Worm (Caenorhabditis elegans): ENCODE data around the gene C49C3.21.

The C49C3.21 gene

DNA sequence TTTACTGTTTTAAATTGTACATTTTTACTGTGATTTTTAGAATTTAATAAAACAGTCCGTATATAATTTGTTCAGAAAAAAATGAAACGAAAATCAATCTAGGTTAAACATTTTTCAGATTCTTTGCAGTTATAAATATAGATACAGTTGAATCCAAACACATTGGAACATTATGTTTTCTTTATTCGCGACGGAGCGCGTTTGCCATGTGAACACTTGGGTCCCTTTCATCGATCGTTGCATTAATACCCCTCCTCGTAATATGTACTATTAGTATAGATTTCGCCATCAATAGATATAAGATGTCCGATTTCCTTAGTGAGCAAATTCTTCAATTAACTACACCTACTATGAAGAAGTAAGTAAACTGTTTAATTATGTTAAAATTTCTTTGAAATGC is 7.7 kb upstream of the C49C3.21 start, which contains the start of gene C49C3.8:
Gene C49C3.8, plus strand, starts transcription at position 173 of the 400 bp plus-strand sequence.
- TF ChIP-seq him-1 (tag; optimal IDR thresholded peaks at IDR 0.05) (no peak), dao-5 (tag; optimal IDR thresholded peaks at IDR 0.05) (no peak), W03F9.2 (tag; optimal IDR thresholded peaks at IDR 0.05) (no peak)

ce11 chrIV:17338920-17339510 is 3.8 kb upstream of the C49C3.21 start, which contains the start of gene C49C3.10:
C49C3.10 (minus strand) TSS chrIV:17338970.
- TF ChIP-seq him-1 (tag; optimal IDR thresholded peaks at IDR 0.05) (no peak), dao-5 (tag; optimal IDR thresholded peaks at IDR 0.05) (no peak), W03F9.2 (tag; optimal IDR thresholded peaks at IDR 0.05) (no peak)

ce11 chrIV:17341033-17341432 is 1.7 kb upstream of the C49C3.21 start:
- TF ChIP-seq W03F9.2 (tag; optimal IDR thresholded peaks at IDR 0.05) = no peak
- TF ChIP-seq him-1 (tag; optimal IDR thresholded peaks at IDR 0.05) = no peak
- no peak for TF ChIP-seq dao-5 (tag; optimal IDR thresholded peaks at IDR 0.05)

DNA sequence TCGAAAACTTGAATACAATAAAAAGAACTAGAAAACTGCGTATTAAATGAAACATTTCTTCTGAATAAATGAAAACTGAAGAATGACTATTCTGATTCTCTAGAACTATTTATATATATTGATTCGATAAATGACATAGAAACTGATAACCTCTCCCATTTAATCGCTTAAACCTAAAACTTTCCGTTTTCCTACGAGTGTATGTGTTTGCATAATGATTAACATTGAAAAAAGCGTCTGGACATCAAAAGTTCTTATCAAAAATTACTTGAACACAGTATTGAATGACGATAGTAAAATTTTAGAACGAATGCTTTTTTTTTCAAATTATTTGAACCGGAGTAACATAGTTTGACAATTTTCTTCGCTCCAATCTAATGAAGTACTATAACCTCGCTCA is 588 bp upstream of the C49C3.21 start, which contains the start of gene C49C3.9:
Gene C49C3.9, minus strand, starts transcription at position 136 of the 400 bp plus-strand sequence.
- TF ChIP-seq dao-5 (tag; optimal IDR thresholded peaks at IDR 0.05) = no peak
- TF ChIP-seq W03F9.2 (tag; optimal IDR thresholded peaks at IDR 0.05) = no peak
- no peak for TF ChIP-seq him-1 (tag; optimal IDR thresholded peaks at IDR 0.05)

- TF ChIP-seq him-1 (tag; optimal IDR thresholded peaks at IDR 0.05) (no peak), W03F9.2 (tag; optimal IDR thresholded peaks at IDR 0.05) (no peak), dao-5 (tag; optimal IDR thresholded peaks at IDR 0.05) (no peak)
Observed at ce11 chrIV:17343482-17343881, 715 bp downstream of the C49C3.21 start, which contains the start of gene C49C3.11. C49C3.11 (plus strand) TSS chrIV:17343782.

- TF ChIP-seq W03F9.2 (tag; optimal IDR thresholded peaks at IDR 0.05) (no peak), him-1 (tag; optimal IDR thresholded peaks at IDR 0.05) (no peak), dao-5 (tag; optimal IDR thresholded peaks at IDR 0.05) (no peak)
Observed at ce11 chrIV:17346599-17347218, 3.9 kb downstream of the C49C3.21 start, which contains the start of the genes clec-197 and clec-198. clec-197 (minus strand) TSS chrIV:17346699. clec-198 (plus strand) TSS chrIV:17347168.

ce11 chrIV:17351586-17351985 is 8.8 kb downstream of the C49C3.21 start, which contains the start of gene clec-199:
clec-199 (plus strand) TSS chrIV:17351886.
- TF ChIP-seq him-1 (tag; optimal IDR thresholded peaks at IDR 0.05) (no peak), dao-5 (tag; optimal IDR thresholded peaks at IDR 0.05) (no peak), W03F9.2 (tag; optimal IDR thresholded peaks at IDR 0.05) (no peak)

- no peak for TF ChIP-seq W03F9.2 (tag; optimal IDR thresholded peaks at IDR 0.05)
- no peak for TF ChIP-seq dao-5 (tag; optimal IDR thresholded peaks at IDR 0.05)
- no peak for TF ChIP-seq him-1 (tag; optimal IDR thresholded peaks at IDR 0.05)
Observed at ce11 chrIV:17361143-17361542, 18.4 kb downstream of the C49C3.21 start, which contains the start of gene clec-202. clec-202 (plus strand) TSS chrIV:17361443.

DNA sequence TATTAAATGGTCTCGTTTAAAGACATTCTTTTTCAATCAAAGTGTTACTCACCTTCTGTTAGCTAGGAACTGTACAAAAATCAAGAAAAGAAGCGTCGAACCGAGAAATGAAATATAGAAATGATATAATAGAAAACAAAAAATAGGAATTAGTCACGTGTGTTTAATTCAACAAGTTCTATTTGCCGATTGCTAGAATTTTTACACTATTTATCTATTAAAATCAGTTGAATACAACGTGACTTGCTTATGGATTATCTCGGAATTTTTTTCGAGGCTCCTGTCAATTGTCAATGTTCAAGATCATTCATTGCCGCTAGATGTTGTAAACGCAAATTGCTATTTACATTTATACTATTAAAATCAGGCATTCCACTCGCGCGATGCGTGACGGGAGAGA is 24.5 kb downstream of the C49C3.21 start, which contains the start of gene zipt-17:
Gene zipt-17, minus strand, starts transcription at position 101 of the 400 bp plus-strand sequence.
- no peak for TF ChIP-seq dao-5 (tag; optimal IDR thresholded peaks at IDR 0.05)

DNA sequence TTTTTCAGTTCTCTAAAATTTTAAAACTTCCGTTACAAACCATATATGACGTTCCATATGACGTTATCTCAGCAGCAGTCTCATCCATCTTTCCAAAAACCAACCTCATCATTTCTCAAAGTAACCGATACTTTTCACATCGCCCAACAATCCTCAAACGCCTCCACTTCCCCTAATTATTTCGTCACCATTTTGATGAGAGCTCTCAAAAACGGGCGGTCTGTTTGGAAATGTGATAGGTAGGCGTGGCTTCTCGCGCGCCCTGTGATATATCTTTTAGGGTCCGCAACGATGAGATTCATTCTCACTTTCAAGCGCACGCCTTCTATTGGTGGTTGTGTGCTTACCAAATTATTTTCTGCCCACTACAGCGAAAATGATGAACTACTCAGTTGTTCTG is 25.5 kb downstream of the C49C3.21 start, which contains the start of gene trh-1:
Gene trh-1, plus strand, starts transcription at position 301 of the 400 bp plus-strand sequence.
- TF ChIP-seq W03F9.2 (tag; optimal IDR thresholded peaks at IDR 0.05) = no peak
- TF ChIP-seq him-1 (tag; optimal IDR thresholded peaks at IDR 0.05) = no peak
- TF ChIP-seq dao-5 (tag; optimal IDR thresholded peaks at IDR 0.05) = no peak

DNA sequence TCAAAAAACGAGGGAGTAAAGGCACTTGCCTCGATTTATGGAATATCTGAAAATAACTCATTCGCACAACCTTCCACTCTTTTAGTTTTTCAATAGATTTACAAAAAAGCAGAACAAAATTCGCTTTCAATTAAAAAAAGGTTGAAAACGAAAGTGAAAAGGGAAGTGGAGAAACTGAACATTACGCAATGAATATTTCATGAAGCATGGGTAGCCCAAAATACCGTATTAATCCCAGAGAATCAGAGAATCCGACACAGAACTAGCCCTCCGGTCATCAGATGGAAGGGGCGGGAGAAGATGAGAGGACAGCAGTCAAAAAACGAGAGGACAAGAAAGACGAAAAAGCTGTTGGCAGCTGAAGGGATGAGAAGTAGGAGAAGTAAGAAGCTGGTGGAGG is 28.7 kb downstream of the C49C3.21 start, which contains the start of gene C30H6.5:
Gene C30H6.5, plus strand, starts transcription at position 301 of the 400 bp plus-strand sequence.
- no peak for TF ChIP-seq W03F9.2 (tag; optimal IDR thresholded peaks at IDR 0.05)
- no peak for TF ChIP-seq him-1 (tag; optimal IDR thresholded peaks at IDR 0.05)
- TF ChIP-seq dao-5 (tag; optimal IDR thresholded peaks at IDR 0.05) = no peak

- TF ChIP-seq dao-5 (tag; optimal IDR thresholded peaks at IDR 0.05) (no peak), him-1 (tag; optimal IDR thresholded peaks at IDR 0.05) (no peak), W03F9.2 (tag; optimal IDR thresholded peaks at IDR 0.05) (no peak)
Observed at ce11 chrIV:17376127-17376526, 33.4 kb downstream of the C49C3.21 start, which contains the start of gene haf-1. haf-1 (plus strand) TSS chrIV:17376427.

DNA sequence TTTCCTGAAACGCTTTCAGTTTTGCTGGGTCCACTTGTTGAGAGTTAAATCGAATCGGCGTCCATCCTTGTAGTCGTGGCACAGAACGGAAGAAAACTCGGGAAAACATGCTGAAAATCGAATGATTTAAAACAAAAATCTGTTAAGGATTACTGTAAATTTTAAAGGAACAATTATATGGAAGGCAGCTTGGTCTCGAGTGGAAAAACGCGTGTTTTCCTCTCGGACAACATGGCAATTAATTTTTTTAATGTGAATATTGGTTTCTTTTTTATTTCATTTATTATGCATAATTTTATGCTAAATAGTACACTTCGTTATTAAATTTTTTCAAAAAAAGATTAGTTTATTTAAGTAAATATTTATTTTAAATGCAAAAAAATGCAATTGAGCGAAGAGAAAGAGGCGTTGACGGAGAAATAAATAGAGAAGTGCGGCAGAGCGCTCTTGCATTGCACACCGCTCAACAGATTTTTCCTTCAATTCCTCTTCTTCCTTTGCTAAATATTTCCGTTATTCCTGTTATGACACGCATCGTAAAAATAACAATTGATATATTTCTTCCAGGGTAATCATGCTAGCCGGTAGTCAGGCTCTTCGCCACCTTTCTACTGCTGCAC is 37.4 kb downstream of the C49C3.21 start, which contains the start of the genes C30H6.9 and dlat-2:
Gene C30H6.9, minus strand, starts transcription at position 110 of the 620 bp plus-strand sequence.
Gene dlat-2, plus strand, starts transcription at position 566 of the 620 bp plus-strand sequence.
- TF ChIP-seq dao-5 (tag; optimal IDR thresholded peaks at IDR 0.05) (no peak), W03F9.2 (tag; optimal IDR thresholded peaks at IDR 0.05) (peak; percentile 76)
